Worm (Caenorhabditis elegans) whole organism, L4 larva: ENCODE results near the gene T21B6.3.

Source experiments
- lin-15B ChIP-seq: fragments of 150-350 bp; sonication (generic microtip); optimal IDR thresholded peaks from 3 replicates; lab custom pipeline; 2014; ENCODE audit warnings: missing biosample characterization, missing genetic modification characterization
- zag-1 ChIP-seq: fragments of 150-350 bp; optimal IDR thresholded peaks from 2 replicates; lab custom pipeline; 2014; ENCODE audit warnings: missing biosample characterization, missing genetic modification characterization

DNA sequence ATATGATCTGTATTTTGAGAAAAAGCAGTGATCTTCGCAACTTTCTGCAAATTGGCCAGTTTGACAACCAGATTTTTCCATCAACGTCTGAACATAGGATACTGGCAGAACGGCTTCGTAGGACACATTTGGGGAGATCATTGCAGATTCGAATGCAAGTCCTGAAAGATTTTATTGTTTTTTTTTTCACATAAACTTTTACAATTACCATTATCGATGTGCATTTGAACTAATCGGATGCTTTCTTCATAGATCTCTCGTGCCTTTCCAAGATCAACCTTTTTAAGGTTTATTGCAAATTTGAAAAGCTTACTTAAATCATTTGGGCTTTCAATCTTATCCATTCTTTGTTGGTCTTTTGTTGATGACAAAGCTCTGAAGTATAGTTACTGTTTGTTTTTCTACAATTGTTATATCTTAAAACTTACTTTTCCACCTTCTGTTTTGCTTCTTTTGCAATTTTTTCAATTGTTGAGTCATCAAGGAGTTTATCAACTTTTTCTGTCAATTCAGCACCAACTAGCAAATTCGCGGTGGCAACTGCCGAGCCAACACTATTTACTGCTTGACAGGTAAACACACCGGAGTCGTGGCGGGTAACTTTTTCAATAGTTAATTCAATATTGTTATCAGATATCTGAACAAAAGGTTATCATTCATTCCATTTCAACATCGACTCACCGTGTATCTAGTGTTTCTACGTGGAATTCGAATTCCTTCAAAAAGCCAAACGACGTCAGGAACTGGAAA is 27.9 kb upstream of the T21B6.3 start:
- no peak for TF ChIP-seq zag-1
- TF ChIP-seq lin-15B (tag; lab: Kevin White, UChicago) = no peak
